Fruit fly (Drosophila melanogaster) whole organism, embryonic: ENCODE measurements around the gene mRpL33.
A peak's percentile ranks its signal among the peaks of the same experiment; 100 is the strongest.

ENCODE experiments used
- B-H1 ChIP-seq: fragments of 200-800 bp; sonication (Bioruptor generic); IDR thresholded peaks from 3 replicates; pipeline ENCODE4 v1.3.6; 2022; ENCODE audit warnings: missing biosample characterization, missing genetic modification characterization
- BEAF-32 ChIP-seq: fragments of 200-800 bp; sonication (Bioruptor generic); optimal IDR thresholded peaks from 3 replicates; lab custom pipeline; 2017; ENCODE audit warnings: missing biosample characterization, missing genetic modification characterization, mild to moderate bottlenecking, moderate library complexity, missing genetic modification reagents
- CG10462 ChIP-seq: fragments of 200-800 bp; sonication (Bioruptor generic); optimal IDR thresholded peaks from 2 replicates; lab custom pipeline; 2016; ENCODE audit warnings: missing biosample characterization, missing genetic modification characterization
- CG10654 ChIP-seq: fragments of 200-800 bp; sonication (Bioruptor generic); optimal IDR thresholded peaks from 2 replicates; lab custom pipeline; 2016; ENCODE audit warnings: missing biosample characterization, missing genetic modification characterization
- CG11085 ChIP-seq: fragments of 200-800 bp; sonication (Bioruptor generic); IDR thresholded peaks from 2 replicates; pipeline ENCODE4 v1.3.6; 2022; ENCODE audit warnings: missing biosample characterization, missing genetic modification characterization
- CG11504 ChIP-seq: fragments of 200-800 bp; sonication (Bioruptor generic); optimal IDR thresholded peaks from 3 replicates; lab custom pipeline; 2019; ENCODE audit warnings: missing biosample characterization, mild to moderate bottlenecking, missing genetic modification characterization, moderate library complexity
- CG12104 ChIP-seq: fragments of 200-800 bp; sonication (Bioruptor generic); optimal IDR thresholded peaks from 3 replicates; lab custom pipeline; 2016; ENCODE audit warnings: missing biosample characterization, missing genetic modification characterization
- CG12236 ChIP-seq: fragments of 200-800 bp; sonication (Bioruptor generic); optimal IDR thresholded peaks from 2 replicates; lab custom pipeline; 2016; ENCODE audit warnings: missing biosample characterization, missing genetic modification characterization
- CG12391 ChIP-seq: fragments of 200-800 bp; sonication (Bioruptor generic); optimal IDR thresholded peaks from 3 replicates; lab custom pipeline; 2018; ENCODE audit warnings: missing biosample characterization, mild to moderate bottlenecking, missing genetic modification characterization, moderate library complexity
- CG1529 ChIP-seq: fragments of 200-800 bp; sonication (Bioruptor generic); optimal IDR thresholded peaks from 3 replicates; lab custom pipeline; 2018; ENCODE audit warnings: missing biosample characterization, missing genetic modification characterization
- CG16813 ChIP-seq: fragments of 200-800 bp; sonication (Bioruptor generic); IDR thresholded peaks from 3 replicates; pipeline ENCODE4 v1.3.6; 2022; ENCODE audit warnings: missing biosample characterization, missing genetic modification characterization; ENCODE audit not compliant: partially characterized antibody
- CG17612 ChIP-seq: fragments of 200-800 bp; sonication (Bioruptor generic); IDR thresholded peaks from 2 replicates; pipeline ENCODE4 v1.3.6; 2022; ENCODE audit warnings: missing biosample characterization, missing genetic modification characterization
- CG2199 ChIP-seq: fragments of 200-800 bp; sonication (Bioruptor generic); IDR thresholded peaks from 3 replicates; pipeline ENCODE4 v1.3.6; 2022; ENCODE audit warnings: missing biosample characterization, missing genetic modification characterization
- CG2678 ChIP-seq: fragments of 200-800 bp; sonication (Bioruptor generic); optimal IDR thresholded peaks from 3 replicates; lab custom pipeline; 2019; ENCODE audit warnings: missing biosample characterization, mild to moderate bottlenecking, missing genetic modification characterization, moderate library complexity
- CG34224 ChIP-seq: fragments of 200-800 bp; sonication (Bioruptor generic); IDR thresholded peaks from 3 replicates; pipeline ENCODE4 v1.3.6; 2022; ENCODE audit warnings: missing biosample characterization, missing genetic modification characterization; ENCODE audit not compliant: partially characterized antibody
- CG6765 ChIP-seq: fragments of 200-800 bp; sonication (Bioruptor generic); optimal IDR thresholded peaks from 3 replicates; lab custom pipeline; 2017; ENCODE audit warnings: missing biosample characterization, mild to moderate bottlenecking, missing genetic modification characterization
- CG7556 ChIP-seq: fragments of 200-800 bp; sonication (Bioruptor generic); optimal IDR thresholded peaks from 2 replicates; lab custom pipeline; 2017; ENCODE audit warnings: missing biosample characterization, mild to moderate bottlenecking, missing genetic modification characterization
- CG7786 ChIP-seq: fragments of 200-800 bp; sonication (Bioruptor generic); optimal IDR thresholded peaks from 2 replicates; lab custom pipeline; 2016; ENCODE audit warnings: missing biosample characterization, missing genetic modification characterization
- Doc3 ChIP-seq: fragments of 200-800 bp; sonication (Bioruptor generic); IDR thresholded peaks from 3 replicates; pipeline ENCODE4 v1.3.6; 2022; ENCODE audit warnings: missing biosample characterization, missing genetic modification characterization; ENCODE audit not compliant: partially characterized antibody
- Elba2 ChIP-seq: fragments of 200-800 bp; sonication (Bioruptor generic); optimal IDR thresholded peaks from 3 replicates; lab custom pipeline; 2016; ENCODE audit warnings: missing biosample characterization, missing genetic modification characterization
- Gsc ChIP-seq: fragments of 200-800 bp; sonication (Bioruptor generic); IDR thresholded peaks from 2 replicates; pipeline ENCODE4 v1.3.6; 2022; ENCODE audit warnings: missing biosample characterization, missing genetic modification characterization
- Hmx ChIP-seq: fragments of 200-800 bp; sonication (Bioruptor generic); optimal IDR thresholded peaks from 2 replicates; lab custom pipeline; 2016; ENCODE audit warnings: missing biosample characterization, missing genetic modification characterization
- Hr3 ChIP-seq: fragments of 200-800 bp; sonication (Bioruptor generic); optimal IDR thresholded peaks from 3 replicates; lab custom pipeline; 2016; ENCODE audit warnings: missing biosample characterization, missing genetic modification characterization
- Max ChIP-seq: fragments of 200-800 bp; sonication (Bioruptor generic); optimal IDR thresholded peaks from 2 replicates; lab custom pipeline; 2016; ENCODE audit warnings: missing biosample characterization, mild to moderate bottlenecking, missing genetic modification characterization
- Meics ChIP-seq: fragments of 200-800 bp; sonication (Bioruptor generic); optimal IDR thresholded peaks from 2 replicates; lab custom pipeline; 2017; ENCODE audit warnings: missing biosample characterization, mild to moderate bottlenecking, missing genetic modification characterization
- NC2α ChIP-seq: fragments of 200-800 bp; sonication (Bioruptor generic); optimal IDR thresholded peaks from 2 replicates; lab custom pipeline; 2016; ENCODE audit warnings: missing biosample characterization, missing genetic modification characterization
- Neu2 ChIP-seq: fragments of 200-800 bp; sonication (Bioruptor generic); optimal IDR thresholded peaks from 3 replicates; lab custom pipeline; 2016; ENCODE audit warnings: missing biosample characterization, missing genetic modification characterization, borderline replicate concordance
- Spps ChIP-seq: fragments of 200-800 bp; sonication (Bioruptor generic); optimal IDR thresholded peaks from 2 replicates; lab custom pipeline; 2018; ENCODE audit warnings: missing biosample characterization, mild to moderate bottlenecking, missing genetic modification characterization
- Vsx1 ChIP-seq: fragments of 200-800 bp; sonication (Bioruptor generic); optimal IDR thresholded peaks from 2 replicates; lab custom pipeline; 2017; ENCODE audit warnings: missing biosample characterization, mild to moderate bottlenecking, missing genetic modification characterization, missing genetic modification reagents
- Xrp1 ChIP-seq: fragments of 200-800 bp; sonication (Bioruptor generic); IDR thresholded peaks from 2 replicates; pipeline ENCODE4 v1.3.6; 2022; ENCODE audit warnings: missing biosample characterization, missing genetic modification characterization
- bcd ChIP-seq: fragments of 200-800 bp; sonication (Bioruptor generic); optimal IDR thresholded peaks from 2 replicates; lab custom pipeline; 2017; ENCODE audit warnings: missing biosample characterization, mild to moderate bottlenecking, missing genetic modification characterization
- bsh ChIP-seq, 2 experiments: fragments of 200-800 bp; sonication (Bioruptor generic); optimal IDR thresholded peaks; 2 replicates each; lab custom pipeline; 2017 to 2018; ENCODE audit warnings: mild to moderate bottlenecking in 2 of 2, missing biosample characterization in 2 of 2, missing genetic modification characterization in 2 of 2, moderate library complexity in 1 of 2
- ems ChIP-seq: fragments of 200-800 bp; sonication (Bioruptor generic); optimal IDR thresholded peaks from 3 replicates; lab custom pipeline; 2016; ENCODE audit warnings: missing biosample characterization, missing genetic modification characterization
- ewg ChIP-seq: fragments of 200-800 bp; sonication (Bioruptor generic); optimal IDR thresholded peaks from 3 replicates; lab custom pipeline; 2017; ENCODE audit warnings: mild to moderate bottlenecking, missing biosample characterization, missing genetic modification reagents, missing genetic modification characterization
- fd96Cb ChIP-seq: fragments of 200-800 bp; sonication (Bioruptor generic); optimal IDR thresholded peaks from 2 replicates; lab custom pipeline; 2018; ENCODE audit warnings: missing biosample characterization, mild to moderate bottlenecking, missing genetic modification characterization, moderate library complexity
- gem ChIP-seq: fragments of 200-800 bp; sonication (Bioruptor generic); optimal IDR thresholded peaks from 2 replicates; lab custom pipeline; 2019; ENCODE audit warnings: missing biosample characterization, mild to moderate bottlenecking, missing genetic modification characterization, moderate library complexity
- ham ChIP-seq: fragments of 200-800 bp; sonication (Bioruptor generic); IDR thresholded peaks from 2 replicates; pipeline ENCODE4 v1.3.6; 2022; ENCODE audit warnings: missing biosample characterization, missing genetic modification characterization
- jing ChIP-seq: fragments of 200-800 bp; sonication (Bioruptor generic); optimal IDR thresholded peaks from 2 replicates; lab custom pipeline; 2018; ENCODE audit warnings: missing biosample characterization, mild to moderate bottlenecking, missing genetic modification characterization
- jumu ChIP-seq: fragments of 200-800 bp; sonication (Bioruptor generic); optimal IDR thresholded peaks from 3 replicates; lab custom pipeline; 2016; ENCODE audit warnings: missing biosample characterization, missing genetic modification characterization
- lbe ChIP-seq: fragments of 200-800 bp; sonication (Bioruptor generic); optimal IDR thresholded peaks from 2 replicates; lab custom pipeline; 2016; ENCODE audit warnings: missing biosample characterization, mild to moderate bottlenecking, missing genetic modification characterization
- onecut ChIP-seq: fragments of 200-800 bp; sonication (Bioruptor generic); IDR thresholded peaks from 2 replicates; pipeline ENCODE4 v1.3.6; 2022; ENCODE audit warnings: missing biosample characterization, missing genetic modification characterization
- org-1 ChIP-seq: fragments of 200-800 bp; sonication (Bioruptor generic); optimal IDR thresholded peaks from 2 replicates; lab custom pipeline; 2017; ENCODE audit warnings: missing biosample characterization, missing genetic modification characterization
- otp ChIP-seq: fragments of 200-800 bp; sonication (Bioruptor generic); IDR thresholded peaks from 3 replicates; pipeline ENCODE4, ENCODE4 v1.3.6; 2022; ENCODE audit warnings: missing biosample characterization, missing genetic modification characterization
- sob ChIP-seq: fragments of 200-800 bp; sonication (Bioruptor generic); IDR thresholded peaks from 2 replicates; pipeline ENCODE4 v1.3.6; 2022; ENCODE audit warnings: missing biosample characterization, missing genetic modification characterization
- sqz ChIP-seq: fragments of 200-800 bp; sonication (Bioruptor generic); optimal IDR thresholded peaks from 3 replicates; lab custom pipeline; 2018; ENCODE audit warnings: missing biosample characterization, mild to moderate bottlenecking, missing genetic modification characterization
- zf30C ChIP-seq: fragments of 200-800 bp; sonication (Bioruptor generic); optimal IDR thresholded peaks from 3 replicates; lab custom pipeline; 2018; ENCODE audit warnings: missing biosample characterization, mild to moderate bottlenecking, missing genetic modification characterization

The mRpL33 gene

dm6 chrX:4323911-4324368 is 1.9 kb upstream of the mRpL33 start (continued):
- peak in 1 of 2 experiments; percentile 54 for TF ChIP-seq bsh (GFP tag; optimal IDR thresholded peaks at IDR 0.05; lab: Kevin White, UChicago)
- TF ChIP-seq onecut (GFP tag; lab: Robert Waterston, UW), result peak; percentile 16; the same call in 1 of the 2 replicates
- peak; percentile 20 for TF ChIP-seq CG7786 (GFP tag; lab: Kevin White, UChicago)
- TF ChIP-seq CG7556 (GFP tag; lab: Kevin White, UChicago), result peak; percentile 60

- TF ChIP-seq CG11085 (GFP tag; lab: Robert Waterston, UW) (no peak), Vsx1 (GFP tag; lab: Kevin White, UChicago) (no peak), CG11504 (tag; lab: Kevin White, UChicago) (peak; percentile 53), zf30C (peak; percentile 30), otp (no peak), B-H1 (GFP tag; lab: Robert Waterston, UW) (no peak), CG17612 (GFP tag; lab: Robert Waterston, UW) (no peak), jing (GFP tag; lab: Kevin White, UChicago) (no peak), CG34224 (peak; percentile 82), Gsc (GFP tag; lab: Robert Waterston, UW) (no peak), lbe (GFP tag; lab: Kevin White, UChicago) (no peak), CG2678 (tag; lab: Kevin White, UChicago) (peak; percentile 59), sob (GFP tag; lab: Robert Waterston, UW) (no peak), sqz (GFP tag; lab: Kevin White, UChicago) (peak; percentile 44), CG6765 (GFP tag; lab: Kevin White, UChicago) (no peak), CG1529 (no peak), jumu (no peak), Max (GFP tag; lab: Kevin White, UChicago) (no peak), CG12391 (tag; lab: Kevin White, UChicago) (no peak), CG2199 (GFP tag; lab: Robert Waterston, UW) (no peak), CG12104 (GFP tag; lab: Kevin White, UChicago) (no peak), org-1 (GFP tag; lab: Kevin White, UChicago) (no peak), Hr3 (no peak), Spps (tag; lab: Kevin White, UChicago) (no peak), CG12236 (GFP tag; lab: Kevin White, UChicago) (no peak), CG10654 (no peak), Meics (GFP tag; lab: Kevin White, UChicago) (peak; percentile 33), ewg (no peak), Hmx (no peak), ems (peak; percentile 0), Xrp1 (GFP tag; lab: Robert Waterston, UW) (no peak), CG7786 (GFP tag; lab: Kevin White, UChicago) (no peak), CG16813 (GFP tag; lab: Robert Waterston, UW) (peak; percentile 87), gem (tag; lab: Kevin White, UChicago) (peak; percentile 49), CG10462 (GFP tag; lab: Kevin White, UChicago) (no peak), Elba2 (GFP tag; lab: Kevin White, UChicago) (no peak), BEAF-32 (GFP tag; lab: Kevin White, UChicago) (peak; percentile 90), Neu2 (GFP tag; lab: Kevin White, UChicago) (no peak), ham (GFP tag; lab: Robert Waterston, UW) (no peak), bcd (no peak), fd96Cb (tag; lab: Kevin White, UChicago) (peak; percentile 19), NC2α (GFP tag; lab: Kevin White, UChicago) (no peak), Doc3 (GFP tag; lab: Robert Waterston, UW) (peak; percentile 69)
Observed at dm6 chrX:4322234-4323210, 491 bp upstream of the mRpL33 start, which contains the start of gene norpA. TSS of gene norpA (plus strand) at chrX:4322626.
